Worm (Caenorhabditis elegans) whole organism, L4 larva: ENCODE measurements around the gene Y43C5B.3.

Experiments
- D1046.2 ChIP-seq: fragments of 200-800 bp; sonication (Bioruptor generic); IDR thresholded peaks from 2 replicates; pipeline ENCODE4 v1.3.6; 2022; ENCODE audit warnings: missing genetic modification characterization, missing compliant biosample characterization
- F10B5.3 ChIP-seq: sonication (generic microtip); optimal IDR thresholded peaks from 2 replicates; lab custom pipeline; 2016; ENCODE audit warnings: mild to moderate bottlenecking, missing genetic modification characterization, missing compliant biosample characterization
- F37D6.2 ChIP-seq: sonication (generic microtip); optimal IDR thresholded peaks from 2 replicates; lab custom pipeline; 2016; ENCODE audit warnings: mild to moderate bottlenecking, missing genetic modification characterization, missing compliant biosample characterization
- T20F7.1 ChIP-seq: fragments of 200-800 bp; sonication (Bioruptor generic); optimal IDR thresholded peaks from 2 replicates; lab custom pipeline; 2018; ENCODE audit warnings: mild to moderate bottlenecking, missing genetic modification characterization, missing compliant biosample characterization
- Y75B8A.6 ChIP-seq: fragments of 200-800 bp; sonication (Bioruptor generic); IDR thresholded peaks from 2 replicates; pipeline ENCODE4 v1.3.6; 2022; ENCODE audit warnings: missing genetic modification reagents, missing genetic modification characterization, missing compliant biosample characterization
- ZK337.2 ChIP-seq: fragments of 200-800 bp; sonication (Bioruptor generic); IDR thresholded peaks from 2 replicates; pipeline ENCODE4 v1.3.6; 2022; ENCODE audit warnings: missing genetic modification reagents, missing genetic modification characterization, missing compliant biosample characterization
- arid-1 ChIP-seq: fragments of 200-800 bp; sonication (Bioruptor generic); conservative IDR thresholded peaks from 2 replicates; pipeline ENCODE4 v1.3.6; 2022; ENCODE audit warnings: missing genetic modification reagents, missing genetic modification characterization, missing compliant biosample characterization
- attf-4 ChIP-seq: sonication (generic microtip); optimal IDR thresholded peaks from 3 replicates; lab custom pipeline; 2017; ENCODE audit warnings: missing biosample characterization, missing genetic modification characterization
- ceh-32 ChIP-seq: sonication (generic microtip); optimal IDR thresholded peaks from 2 replicates; lab custom pipeline; 2016; ENCODE audit warnings: mild to moderate bottlenecking, missing genetic modification characterization, missing compliant biosample characterization; ENCODE audit not compliant: poor library complexity
- ceh-44 ChIP-seq: fragments of 200-800 bp; sonication (Bioruptor generic); IDR thresholded peaks from 2 replicates; pipeline ENCODE4 v1.3.6; 2022; ENCODE audit warnings: missing genetic modification reagents, missing genetic modification characterization, missing compliant biosample characterization
- ceh-62 ChIP-seq: sonication (generic microtip); optimal IDR thresholded peaks from 2 replicates; lab custom pipeline; 2017; ENCODE audit warnings: missing biosample characterization, missing genetic modification characterization
- ceh-82 ChIP-seq: sonication (generic microtip); optimal IDR thresholded peaks from 2 replicates; lab custom pipeline; 2017; ENCODE audit warnings: missing biosample characterization, missing genetic modification characterization
- ces-1 ChIP-seq: fragments of 150-350 bp; sonication (generic microtip); optimal IDR thresholded peaks from 4 replicates; lab custom pipeline; 2014; ENCODE audit warnings: missing biosample characterization, missing genetic modification reagents, missing genetic modification characterization
- cey-2 ChIP-seq: sonication (generic microtip); optimal IDR thresholded peaks from 3 replicates; lab custom pipeline; 2017; ENCODE audit warnings: missing genetic modification characterization, mild to moderate bottlenecking, missing compliant biosample characterization, antibody characterized with exemption, borderline replicate concordance; ENCODE audit not compliant: insufficient read depth
- daf-16 ChIP-seq, 3 experiments: sonication (generic microtip); optimal IDR thresholded peaks; 2 replicates each; lab custom pipeline; 2016 to 2017; ENCODE audit warnings: missing genetic modification characterization in 3 of 3, missing genetic modification reagents in 3 of 3, mild to moderate bottlenecking in 2 of 3, missing compliant biosample characterization in 2 of 3, missing biosample characterization in 1 of 3, moderate library complexity in 1 of 3
- dmd-6 ChIP-seq: fragments of 200-800 bp; sonication (Bioruptor generic); IDR thresholded peaks from 2 replicates; pipeline ENCODE4 v1.3.6; 2022; ENCODE audit warnings: missing genetic modification reagents, missing genetic modification characterization, missing compliant biosample characterization
- duxl-1 ChIP-seq: sonication (generic microtip); optimal IDR thresholded peaks from 2 replicates; lab custom pipeline; 2016; ENCODE audit warnings: mild to moderate bottlenecking, missing genetic modification characterization, moderate library complexity, missing compliant biosample characterization; ENCODE audit not compliant: poor library complexity
- dve-1 ChIP-seq: sonication (generic microtip); optimal IDR thresholded peaks from 2 replicates; lab custom pipeline; 2017; ENCODE audit warnings: antibody characterized with exemption, mild to moderate bottlenecking, missing genetic modification characterization, missing compliant biosample characterization; ENCODE audit not compliant: insufficient read depth
- jun-1 ChIP-seq: fragments of 150-350 bp; optimal IDR thresholded peaks from 2 replicates; lab custom pipeline; 2014; ENCODE audit warnings: missing biosample characterization, missing genetic modification reagents, missing genetic modification characterization
- lin-15B ChIP-seq: fragments of 150-350 bp; sonication (generic microtip); optimal IDR thresholded peaks from 3 replicates; lab custom pipeline; 2014; ENCODE audit warnings: missing biosample characterization, missing genetic modification characterization
- lin-29 ChIP-seq: fragments of 200-800 bp; sonication (Bioruptor generic); IDR thresholded peaks from 2 replicates; pipeline ENCODE4 v1.3.6; 2022; ENCODE audit warnings: missing genetic modification reagents, missing genetic modification characterization, missing compliant biosample characterization
- lin-39 ChIP-seq: fragments of 150-350 bp; optimal IDR thresholded peaks from 2 replicates; lab custom pipeline; 2014; ENCODE audit warnings: missing biosample characterization, missing genetic modification reagents, missing genetic modification characterization
- lir-3 ChIP-seq: sonication (generic microtip); optimal IDR thresholded peaks from 2 replicates; lab custom pipeline; 2016; ENCODE audit warnings: mild to moderate bottlenecking, missing genetic modification characterization, missing compliant biosample characterization
- madf-9 ChIP-seq: fragments of 200-800 bp; sonication (Bioruptor generic); conservative IDR thresholded peaks from 2 replicates; pipeline ENCODE4 v1.3.6; 2022; ENCODE audit warnings: missing genetic modification reagents, missing genetic modification characterization, missing compliant biosample characterization
- mdl-1 ChIP-seq, 2 experiments: fragments of 150-350 bp in 1 of 2; sonication (generic microtip) in 1 of 2; optimal IDR thresholded peaks; 2 replicates each; lab custom pipeline; 2014 to 2017; ENCODE audit warnings: missing biosample characterization in 2 of 2, missing genetic modification characterization in 2 of 2
- mxl-2 ChIP-seq: fragments of 200-800 bp; sonication (Bioruptor generic); conservative IDR thresholded peaks from 2 replicates; pipeline ENCODE4 v1.3.6; 2022; ENCODE audit warnings: missing genetic modification reagents, missing genetic modification characterization, missing compliant biosample characterization
- nhr-28 ChIP-seq: fragments of 150-350 bp; optimal IDR thresholded peaks from 2 replicates; lab custom pipeline; 2014; ENCODE audit warnings: missing biosample characterization, missing genetic modification characterization
- nhr-42 ChIP-seq: fragments of 200-800 bp; sonication (Bioruptor generic); IDR thresholded peaks from 2 replicates; pipeline ENCODE4 v1.3.6; 2022; ENCODE audit warnings: missing genetic modification characterization, missing compliant biosample characterization
- nhr-48 ChIP-seq: sonication (generic microtip); optimal IDR thresholded peaks from 2 replicates; lab custom pipeline; 2016; ENCODE audit warnings: mild to moderate bottlenecking, missing genetic modification characterization, missing compliant biosample characterization
- nhr-77 ChIP-seq: fragments of 150-350 bp; optimal IDR thresholded peaks from 2 replicates; lab custom pipeline; 2014; ENCODE audit warnings: missing biosample characterization, missing genetic modification characterization
- pha-4 ChIP-seq, 2 experiments: fragments of 150-350 bp in 1 of 2; fragments of 200-800 bp in 1 of 2; sonication (Bioruptor generic) in 1 of 2; IDR thresholded peaks in 1 of 2; optimal IDR thresholded peaks in 1 of 2; 2 replicates each; pipeline versions ENCODE4 v1.3.6 to Lab custom; 2014 to 2022; ENCODE audit warnings: missing genetic modification characterization in 2 of 2, missing genetic modification reagents in 2 of 2, missing biosample characterization in 1 of 2, missing compliant biosample characterization in 1 of 2
- php-3 ChIP-seq: fragments of 200-800 bp; sonication (Bioruptor generic); IDR thresholded peaks from 2 replicates; pipeline ENCODE4 v1.3.6; 2022; ENCODE audit warnings: missing genetic modification reagents, missing genetic modification characterization, missing compliant biosample characterization
- pqm-1 ChIP-seq: sonication (generic microtip); optimal IDR thresholded peaks from 2 replicates; lab custom pipeline; 2017; ENCODE audit warnings: missing biosample characterization, missing genetic modification characterization
- snpc-1.2 ChIP-seq: fragments of 200-800 bp; sonication (Bioruptor generic); IDR thresholded peaks from 2 replicates; pipeline ENCODE4 v1.3.6; 2022; ENCODE audit warnings: missing genetic modification reagents, missing genetic modification characterization, missing compliant biosample characterization
- snpc-4 ChIP-seq: fragments of 150-350 bp; optimal IDR thresholded peaks from 2 replicates; lab custom pipeline; 2014; ENCODE audit warnings: missing biosample characterization, missing genetic modification characterization
- spr-3 ChIP-seq: fragments of 200-800 bp; sonication (Bioruptor generic); optimal IDR thresholded peaks from 2 replicates; lab custom pipeline; 2018; ENCODE audit warnings: mild to moderate bottlenecking, missing genetic modification characterization, missing compliant biosample characterization
- unc-130 ChIP-seq: sonication (generic microtip); optimal IDR thresholded peaks from 2 replicates; lab custom pipeline; 2016; ENCODE audit warnings: missing genetic modification reagents, missing genetic modification characterization, missing compliant biosample characterization
- unc-39 ChIP-seq: sonication (generic microtip); optimal IDR thresholded peaks from 2 replicates; lab custom pipeline; 2017; ENCODE audit warnings: missing biosample characterization, missing genetic modification characterization
- zip-2 ChIP-seq: fragments of 150-350 bp; optimal IDR thresholded peaks from 2 replicates; lab custom pipeline; 2014; ENCODE audit warnings: missing biosample characterization, missing genetic modification characterization

Y43C5B.3 gene

DNA sequence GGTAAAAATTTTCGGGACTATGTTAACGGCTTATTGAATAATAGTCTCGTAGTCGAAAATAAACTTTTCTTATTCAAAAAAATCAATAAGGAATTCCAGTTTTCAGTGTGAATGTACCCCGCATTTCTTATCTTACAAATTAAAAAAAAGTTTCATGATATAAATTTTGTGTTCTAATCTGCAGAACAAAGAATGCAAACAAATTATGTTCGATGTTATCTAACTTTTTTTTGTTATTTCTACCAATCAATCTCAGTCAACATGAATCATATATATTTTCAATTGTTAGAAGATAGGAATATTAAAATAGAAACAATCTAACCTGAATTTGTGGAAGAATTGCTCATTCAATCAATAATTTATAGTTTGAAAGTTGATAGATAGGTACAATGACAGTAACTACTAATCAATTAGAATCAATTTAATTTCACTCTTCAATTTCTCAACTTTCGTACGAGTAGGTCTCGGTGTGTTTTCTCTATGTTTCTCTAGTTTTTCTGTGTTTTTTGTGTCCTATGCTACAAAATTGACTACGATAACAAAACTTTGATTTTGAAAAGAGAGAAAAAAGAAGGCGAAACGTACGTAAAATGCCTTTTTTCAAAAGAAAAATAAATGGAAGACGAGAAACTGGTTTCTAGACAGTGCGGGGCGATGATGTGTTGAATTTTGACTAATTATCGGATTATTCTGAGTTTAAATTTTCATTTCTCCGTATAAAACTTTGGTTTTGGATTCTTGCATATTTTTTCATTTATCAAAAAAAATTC, at the start of gene Y43C5B.3, which contains the start of gene unc-43:
Y43C5B.3 (plus strand) TSS at position 720 of the 770 bp plus-strand sequence.
unc-43 (minus strand) TSS at position 347 of the 770 bp plus-strand sequence.
- no peak for TF ChIP-seq ceh-82
- TF ChIP-seq mdl-1 (tag; optimal IDR thresholded peaks at IDR 0.05; lab: Kevin White, UChicago), result peak in 1 of 2 experiments; percentile 29
- no peak for TF ChIP-seq cey-2
- no peak for TF ChIP-seq zip-2
- TF ChIP-seq unc-39 (tag; lab: Kevin White, UChicago), result no peak
- no peak for TF ChIP-seq ceh-32 (tag; lab: Kevin White, UChicago)
- no peak for TF ChIP-seq ZK337.2
- TF ChIP-seq dmd-6 (GFP tag; lab: Robert Waterston, UW), result peak; percentile 64
- TF ChIP-seq nhr-28 (tag; lab: Kevin White, UChicago), result peak; percentile 99
- TF ChIP-seq pqm-1 (tag; lab: Kevin White, UChicago), result peak; percentile 82
- no peak for TF ChIP-seq snpc-4 (tag; lab: Kevin White, UChicago)
- TF ChIP-seq lin-15B (tag; lab: Kevin White, UChicago), result no peak
- no peak for TF ChIP-seq duxl-1 (tag; lab: Kevin White, UChicago)
- no peak for TF ChIP-seq D1046.2 (GFP tag; lab: Robert Waterston, UW)
- TF ChIP-seq daf-16 (GFP tag; optimal IDR thresholded peaks at IDR 0.05; lab: Kevin White, UChicago), result no peak
- TF ChIP-seq daf-16 (tag; optimal IDR thresholded peaks at IDR 0.05; lab: Kevin White, UChicago), result peak; percentile 55
- TF ChIP-seq unc-130 (GFP tag; lab: Kevin White, UChicago), result no peak
- TF ChIP-seq madf-9 (GFP tag; lab: Robert Waterston, UW), result no peak
- TF ChIP-seq nhr-77 (tag; lab: Kevin White, UChicago), result peak; percentile 11
- TF ChIP-seq nhr-48 (tag; lab: Kevin White, UChicago), result peak; percentile 2
- peak; percentile 54 for TF ChIP-seq dve-1 (tag; lab: Kevin White, UChicago)
- TF ChIP-seq spr-3, result no peak

DNA sequence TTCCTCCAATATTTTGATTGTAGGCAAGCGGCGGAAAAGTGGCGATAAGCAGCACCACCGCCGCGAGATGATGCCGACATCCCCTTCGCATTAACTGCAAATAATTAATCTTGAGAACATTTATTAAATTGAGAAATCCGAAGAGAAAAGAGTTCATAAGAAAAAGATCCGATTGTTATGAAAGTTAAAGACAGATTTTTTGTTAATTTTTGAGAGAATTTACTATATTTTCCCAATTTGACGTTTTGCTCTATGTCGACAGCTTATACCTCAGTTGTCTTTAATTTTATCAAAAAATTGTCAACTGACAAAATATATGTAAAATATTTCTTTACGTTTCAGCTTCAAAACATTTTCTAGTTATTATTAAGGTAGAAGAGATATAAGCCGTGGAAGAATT, 48.2 kb upstream of the Y43C5B.3 start, which contains the start of gene R09E10.5:
R09E10.5 (minus strand) TSS at position 101 of the 400 bp plus-strand sequence.
- TF ChIP-seq jun-1 (tag; lab: Kevin White, UChicago), result no peak
- TF ChIP-seq dmd-6 (GFP tag; lab: Robert Waterston, UW), result no peak
- TF ChIP-seq php-3 (GFP tag; lab: Robert Waterston, UW), result no peak
- no peak for TF ChIP-seq duxl-1 (tag; lab: Kevin White, UChicago)
- TF ChIP-seq D1046.2 (GFP tag; lab: Robert Waterston, UW), result no peak
- no peak for TF ChIP-seq lin-39 (tag; lab: Kevin White, UChicago)
- TF ChIP-seq T20F7.1 (GFP tag; lab: Kevin White, UChicago), result no peak
- TF ChIP-seq F37D6.2, result no peak
- TF ChIP-seq dve-1 (tag; lab: Kevin White, UChicago), result no peak

DNA sequence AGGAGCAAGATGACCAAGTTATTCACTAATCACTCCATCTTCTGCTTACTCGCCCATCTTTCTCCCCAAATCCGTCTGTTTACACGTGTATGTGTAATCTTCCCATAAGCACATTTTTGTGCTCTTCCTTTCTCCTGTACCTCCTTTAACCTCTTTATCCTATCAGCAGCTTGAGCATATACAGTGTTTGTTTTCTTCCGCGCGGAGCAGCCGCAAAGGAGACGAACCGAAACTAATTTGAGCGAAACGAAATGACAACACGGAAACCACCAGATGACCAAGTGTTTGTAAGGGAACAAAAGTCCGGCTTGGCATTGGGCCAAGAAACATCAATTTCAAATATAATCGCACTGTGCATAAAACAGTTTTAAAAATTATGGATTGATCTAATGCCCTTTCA, 46.0 kb upstream of the Y43C5B.3 start:
- no peak for TF ChIP-seq mxl-2 (GFP tag; lab: Robert Waterston, UW)
- TF ChIP-seq ces-1 (GFP tag; lab: Kevin White, UChicago), result no peak
- TF ChIP-seq nhr-42 (GFP tag; lab: Robert Waterston, UW), result 0 out of 2 replicates have a peak, but pooled peaks have one; percentile 6
- TF ChIP-seq ceh-62 (tag; lab: Kevin White, UChicago), result no peak
- TF ChIP-seq lir-3 (tag; lab: Kevin White, UChicago), result no peak
- no peak for TF ChIP-seq F10B5.3 (tag; lab: Kevin White, UChicago)
- TF ChIP-seq, all 104 proteins: peak for 1

DNA sequence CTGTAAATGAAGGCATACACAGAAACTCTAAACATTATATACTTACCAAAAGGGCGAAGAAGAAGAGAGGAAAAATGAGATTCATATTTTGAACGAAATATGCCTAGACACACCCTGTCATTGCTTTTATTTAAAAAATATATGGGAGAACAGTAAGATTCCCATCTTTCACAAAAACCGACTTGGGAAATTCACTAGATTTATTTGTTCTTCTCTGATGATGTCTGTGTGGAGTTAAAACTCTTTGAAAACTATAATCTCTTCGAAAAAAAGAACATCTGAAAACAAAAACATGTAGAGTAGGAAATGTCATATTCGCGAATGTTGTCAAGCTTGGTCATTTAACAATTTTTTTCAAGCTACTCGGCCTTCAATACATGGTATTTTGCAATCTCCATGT, 40.1 kb upstream of the Y43C5B.3 start, which contains the start of gene R09E10.8:
R09E10.8 (minus strand) TSS at position 101 of the 400 bp plus-strand sequence.
- no peak for TF ChIP-seq snpc-1.2
- no peak for TF ChIP-seq lin-29 (GFP tag; lab: Robert Waterston, UW)
- TF ChIP-seq arid-1, result no peak
- TF ChIP-seq Y75B8A.6, result no peak
- TF ChIP-seq dmd-6 (GFP tag; lab: Robert Waterston, UW), result no peak
- TF ChIP-seq attf-4 (tag; lab: Kevin White, UChicago), result no peak
- TF ChIP-seq ceh-44, result no peak
- TF ChIP-seq pha-4 (GFP tag; IDR thresholded peaks at IDR 0.05; lab: Robert Waterston, UW), result no peak
- no peak for TF ChIP-seq pha-4 (tag; optimal IDR thresholded peaks at IDR 0.05; lab: Kevin White, UChicago)
- no peak for TF ChIP-seq unc-130 (GFP tag; lab: Kevin White, UChicago)
- TF ChIP-seq F10B5.3 (tag; lab: Kevin White, UChicago), result no peak
